Fruit fly (Drosophila melanogaster) whole organism, embryonic: ENCODE measurements around the gene SmD2.

Experiments used
- Adf1 ChIP-seq: fragments of 200-800 bp; sonication (Bioruptor generic); IDR thresholded peaks from 2 replicates; pipeline ENCODE4 v1.3.6; 2022; ENCODE audit warnings: missing biosample characterization, missing genetic modification characterization
- Atf3 ChIP-seq: fragments of 200-800 bp; sonication (Bioruptor generic); optimal IDR thresholded peaks from 3 replicates; lab custom pipeline; 2016; ENCODE audit warnings: missing biosample characterization, missing genetic modification characterization
- CG10267 ChIP-seq: fragments of 200-800 bp; sonication (Bioruptor generic); optimal IDR thresholded peaks from 2 replicates; lab custom pipeline; 2018; ENCODE audit warnings: missing biosample characterization, mild to moderate bottlenecking, missing genetic modification characterization, moderate library complexity
- CG10321 ChIP-seq: fragments of 200-800 bp; sonication (Bioruptor generic); IDR thresholded peaks from 2 replicates; pipeline ENCODE4 v1.3.6; 2022; ENCODE audit warnings: missing biosample characterization, missing genetic modification characterization
- CG10979 ChIP-seq: fragments of 200-800 bp; sonication (Bioruptor generic); optimal IDR thresholded peaks from 2 replicates; lab custom pipeline; 2018; ENCODE audit warnings: missing biosample characterization, mild to moderate bottlenecking, missing genetic modification characterization, moderate library complexity
- CG11504 ChIP-seq: fragments of 200-800 bp; sonication (Bioruptor generic); optimal IDR thresholded peaks from 3 replicates; lab custom pipeline; 2019; ENCODE audit warnings: missing biosample characterization, mild to moderate bottlenecking, missing genetic modification characterization, moderate library complexity
- CG12391 ChIP-seq: fragments of 200-800 bp; sonication (Bioruptor generic); optimal IDR thresholded peaks from 3 replicates; lab custom pipeline; 2018; ENCODE audit warnings: missing biosample characterization, mild to moderate bottlenecking, missing genetic modification characterization, moderate library complexity
- CG12769 ChIP-seq: fragments of 200-800 bp; sonication (Bioruptor generic); optimal IDR thresholded peaks from 2 replicates; lab custom pipeline; 2019; ENCODE audit warnings: missing biosample characterization, mild to moderate bottlenecking, missing genetic modification characterization, moderate library complexity
- CG13624 ChIP-seq: fragments of 200-800 bp; sonication (Bioruptor generic); optimal IDR thresholded peaks from 2 replicates; lab custom pipeline; 2016; ENCODE audit warnings: missing biosample characterization, missing genetic modification characterization
- CG15479 ChIP-seq: fragments of 200-800 bp; sonication (Bioruptor generic); optimal IDR thresholded peaks from 3 replicates; lab custom pipeline; 2019; ENCODE audit warnings: missing biosample characterization, mild to moderate bottlenecking, missing genetic modification characterization, moderate library complexity
- CG15601 ChIP-seq: fragments of 200-800 bp; sonication (Bioruptor generic); optimal IDR thresholded peaks from 3 replicates; lab custom pipeline; 2019; ENCODE audit warnings: missing biosample characterization, mild to moderate bottlenecking, missing genetic modification characterization, moderate library complexity
- CG16779 ChIP-seq: fragments of 200-800 bp; sonication (Bioruptor generic); IDR thresholded peaks from 2 replicates; pipeline ENCODE4 v1.3.6; 2022; ENCODE audit warnings: missing biosample characterization, missing genetic modification characterization
- CG2678 ChIP-seq: fragments of 200-800 bp; sonication (Bioruptor generic); optimal IDR thresholded peaks from 3 replicates; lab custom pipeline; 2019; ENCODE audit warnings: missing biosample characterization, mild to moderate bottlenecking, missing genetic modification characterization, moderate library complexity
- CG4820 ChIP-seq: fragments of 200-800 bp; sonication (Bioruptor generic); optimal IDR thresholded peaks from 3 replicates; lab custom pipeline; 2016; ENCODE audit warnings: missing biosample characterization, missing genetic modification characterization
- CG6791 ChIP-seq: fragments of 200-800 bp; sonication (Bioruptor generic); IDR thresholded peaks from 3 replicates; pipeline ENCODE4 v1.3.6; 2022; ENCODE audit warnings: missing biosample characterization, missing genetic modification characterization; ENCODE audit not compliant: partially characterized antibody
- CG8089 ChIP-seq: fragments of 200-800 bp; sonication (Bioruptor generic); optimal IDR thresholded peaks from 3 replicates; lab custom pipeline; 2016; ENCODE audit warnings: missing biosample characterization, missing genetic modification characterization
- CG8281 ChIP-seq: fragments of 200-800 bp; sonication (Bioruptor generic); optimal IDR thresholded peaks from 2 replicates; lab custom pipeline; 2018; ENCODE audit warnings: missing biosample characterization, mild to moderate bottlenecking, missing genetic modification characterization, moderate library complexity
- CG8478 ChIP-seq: fragments of >200 bp; optimal IDR thresholded peaks from 2 replicates; lab custom pipeline; 2018
- Camta ChIP-seq: fragments of 200-800 bp; sonication (Bioruptor generic); optimal IDR thresholded peaks from 2 replicates; lab custom pipeline; 2016; ENCODE audit warnings: missing biosample characterization, missing genetic modification characterization
- CkIIα-i1 ChIP-seq: fragments of 200-800 bp; sonication (Bioruptor generic); IDR thresholded peaks from 2 replicates; pipeline ENCODE4 v1.3.6; 2022; ENCODE audit warnings: missing biosample characterization, missing genetic modification characterization
- D19A ChIP-seq: fragments of 200-800 bp; optimal IDR thresholded peaks from 3 replicates; lab custom pipeline; 2019; ENCODE audit warnings: missing biosample characterization, mild to moderate bottlenecking, missing genetic modification characterization, moderate library complexity
- Nf-YA ChIP-seq: fragments of 200-800 bp; sonication (Bioruptor generic); IDR thresholded peaks from 2 replicates; pipeline ENCODE4 v1.3.6; 2022; ENCODE audit warnings: missing biosample characterization, missing genetic modification characterization
- Opbp ChIP-seq: fragments of 200-800 bp; sonication (Bioruptor generic); IDR thresholded peaks from 3 replicates; pipeline ENCODE4 v1.3.6; 2022; ENCODE audit warnings: missing biosample characterization, missing genetic modification characterization; ENCODE audit not compliant: partially characterized antibody
- Rx ChIP-seq: fragments of 200-800 bp; sonication (Bioruptor generic); IDR thresholded peaks from 2 replicates; pipeline ENCODE4 v1.3.6; 2022; ENCODE audit warnings: missing biosample characterization, missing genetic modification characterization
- Scr ChIP-seq: fragments of 200-800 bp; sonication (Bioruptor generic); IDR thresholded peaks from 2 replicates; pipeline ENCODE4 v1.3.6; 2022; ENCODE audit warnings: missing biosample characterization, missing genetic modification characterization; ENCODE audit not compliant: partially characterized antibody
- Six4 ChIP-seq: fragments of 200-800 bp; sonication (Bioruptor generic); optimal IDR thresholded peaks from 2 replicates; lab custom pipeline; 2016; ENCODE audit warnings: missing biosample characterization, missing genetic modification characterization
- Xrp1 ChIP-seq: fragments of 200-800 bp; sonication (Bioruptor generic); IDR thresholded peaks from 2 replicates; pipeline ENCODE4 v1.3.6; 2022; ENCODE audit warnings: missing biosample characterization, missing genetic modification characterization
- bbx ChIP-seq: fragments of 200-800 bp; sonication (Bioruptor generic); IDR thresholded peaks from 2 replicates; pipeline ENCODE4 v1.3.6; 2022; ENCODE audit warnings: missing biosample characterization, missing genetic modification characterization; ENCODE audit not compliant: partially characterized antibody
- cg ChIP-seq: fragments of 200-800 bp; sonication (Bioruptor generic); optimal IDR thresholded peaks from 3 replicates; lab custom pipeline; 2019; ENCODE audit warnings: missing biosample characterization, mild to moderate bottlenecking, missing genetic modification characterization, moderate library complexity
- chinmo ChIP-seq: fragments of 200-800 bp; sonication (Bioruptor generic); IDR thresholded peaks from 4 replicates; pipeline ENCODE4 v1.3.6; 2022; ENCODE audit warnings: missing biosample characterization, missing genetic modification characterization; ENCODE audit not compliant: partially characterized antibody
- cwo ChIP-seq: fragments of 200-800 bp; sonication (Bioruptor generic); optimal IDR thresholded peaks from 3 replicates; lab custom pipeline; 2017; ENCODE audit warnings: missing biosample characterization, missing genetic modification characterization, mild to moderate bottlenecking, moderate library complexity, missing genetic modification reagents
- dati ChIP-seq: fragments of 200-800 bp; sonication (Bioruptor generic); IDR thresholded peaks from 2 replicates; pipeline ENCODE4 v1.3.6; 2022; ENCODE audit warnings: missing biosample characterization, missing genetic modification characterization
- en ChIP-seq: fragments of 200-800 bp; sonication (Bioruptor generic); optimal IDR thresholded peaks from 2 replicates; lab custom pipeline; 2016; ENCODE audit warnings: missing biosample characterization, missing genetic modification characterization
- ewg ChIP-seq: fragments of 200-800 bp; sonication (Bioruptor generic); optimal IDR thresholded peaks from 3 replicates; lab custom pipeline; 2017; ENCODE audit warnings: mild to moderate bottlenecking, missing biosample characterization, missing genetic modification reagents, missing genetic modification characterization
- ftz-f1 ChIP-seq: fragments of 200-800 bp; sonication (Bioruptor generic); optimal IDR thresholded peaks from 2 replicates; lab custom pipeline; 2016; ENCODE audit warnings: missing biosample characterization, missing genetic modification characterization
- ham ChIP-seq: fragments of 200-800 bp; sonication (Bioruptor generic); IDR thresholded peaks from 2 replicates; pipeline ENCODE4 v1.3.6; 2022; ENCODE audit warnings: missing biosample characterization, missing genetic modification characterization
- her ChIP-seq: fragments of 200-800 bp; sonication (Bioruptor generic); optimal IDR thresholded peaks from 2 replicates; lab custom pipeline; 2016; ENCODE audit warnings: missing biosample characterization, missing genetic modification characterization
- jumu ChIP-seq: fragments of 200-800 bp; sonication (Bioruptor generic); optimal IDR thresholded peaks from 3 replicates; lab custom pipeline; 2016; ENCODE audit warnings: missing biosample characterization, missing genetic modification characterization
- maf-S ChIP-seq: fragments of 200-800 bp; sonication (Bioruptor generic); optimal IDR thresholded peaks from 2 replicates; lab custom pipeline; 2016; ENCODE audit warnings: missing biosample characterization, missing genetic modification characterization
- mirr ChIP-seq: fragments of 200-800 bp; sonication (Bioruptor generic); optimal IDR thresholded peaks from 3 replicates; lab custom pipeline; 2018; ENCODE audit warnings: missing biosample characterization, mild to moderate bottlenecking, missing genetic modification characterization
- nerfin-1 ChIP-seq: fragments of 200-800 bp; sonication (Bioruptor generic); optimal IDR thresholded peaks from 3 replicates; lab custom pipeline; 2019; ENCODE audit warnings: missing biosample characterization, mild to moderate bottlenecking, missing genetic modification characterization, moderate library complexity
- otp ChIP-seq: fragments of 200-800 bp; sonication (Bioruptor generic); IDR thresholded peaks from 3 replicates; pipeline ENCODE4, ENCODE4 v1.3.6; 2022; ENCODE audit warnings: missing biosample characterization, missing genetic modification characterization
- pho ChIP-seq: fragments of 200-800 bp; sonication (Bioruptor generic); optimal IDR thresholded peaks from 2 replicates; lab custom pipeline; 2016; ENCODE audit warnings: missing biosample characterization, missing genetic modification characterization
- psq ChIP-seq: fragments of 200-800 bp; sonication (Bioruptor generic); optimal IDR thresholded peaks from 2 replicates; lab custom pipeline; 2017; ENCODE audit warnings: missing biosample characterization, missing genetic modification characterization
- sr ChIP-seq: fragments of 200-800 bp; sonication (Bioruptor generic); IDR thresholded peaks from 3 replicates; pipeline ENCODE4 v1.3.6; 2022; ENCODE audit warnings: missing biosample characterization, missing genetic modification characterization
- sug ChIP-seq: fragments of 200-800 bp; optimal IDR thresholded peaks from 2 replicates; lab custom pipeline; 2019; ENCODE audit warnings: missing biosample characterization, mild to moderate bottlenecking, missing genetic modification characterization, moderate library complexity
- tll ChIP-seq, 2 experiments: fragments of 200-800 bp in 1 of 2; fragments of >200 bp in 1 of 2; sonication (Bioruptor generic) in 1 of 2; optimal IDR thresholded peaks; 2 replicates each; lab custom pipeline; 2017 to 2019; ENCODE audit warnings: missing biosample characterization in 2 of 2, missing genetic modification characterization in 2 of 2, mild to moderate bottlenecking in 1 of 2, moderate library complexity in 1 of 2
- vnd ChIP-seq: fragments of 200-800 bp; sonication (Bioruptor generic); IDR thresholded peaks from 3 replicates; pipeline ENCODE4 v1.3.6; 2022; ENCODE audit warnings: missing biosample characterization, missing genetic modification characterization; ENCODE audit not compliant: partially characterized antibody

The SmD2 gene

DNA sequence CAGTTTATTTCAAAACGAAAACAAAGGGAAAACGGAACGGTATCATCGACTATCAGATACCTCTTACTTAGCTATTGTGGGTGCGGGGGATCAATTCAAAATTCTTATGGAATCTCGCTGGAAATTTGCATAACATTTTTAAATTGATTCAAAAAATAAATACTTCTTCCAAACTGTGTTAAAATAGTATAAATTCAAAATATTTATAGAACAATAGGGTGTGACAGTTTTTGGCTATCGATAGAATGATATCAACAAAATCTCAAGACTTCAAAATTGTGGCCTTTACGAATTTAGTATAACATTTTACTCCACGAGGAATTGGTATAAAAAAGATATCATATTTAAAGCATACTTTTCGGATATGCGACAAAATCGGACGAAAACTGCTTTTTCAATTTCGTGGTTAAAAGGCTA is 42.7 kb upstream of the SmD2 start (continued):
- TF ChIP-seq chinmo (GFP tag; lab: Robert Waterston, UW) = peak; percentile 74; the same call in 2 of the 4 replicates
- TF ChIP-seq Nf-YA (GFP tag; lab: Robert Waterston, UW) = no peak
- peak; percentile 89 for TF ChIP-seq CG6791 (GFP tag; lab: Robert Waterston, UW)
- no peak for TF ChIP-seq sug
- TF ChIP-seq CG10979 (tag; lab: Kevin White, UChicago) = no peak
- no peak for TF ChIP-seq psq (GFP tag; lab: Kevin White, UChicago)
- TF ChIP-seq Rx (GFP tag; lab: Robert Waterston, UW) = no peak

dm6 chr3R:6383466-6383769 is 37.7 kb upstream of the SmD2 start:
- TF ChIP-seq bbx (0 out of 2 replicates have a peak, but pooled peaks have one; percentile 32), CG8281 (no peak), CkIIα-i1 (GFP tag; lab: Robert Waterston, UW) (no peak), cwo (GFP tag; lab: Kevin White, UChicago) (no peak), D19A (tag; lab: Kevin White, UChicago) (no peak), CG12391 (tag; lab: Kevin White, UChicago) (no peak), en (GFP tag; lab: Kevin White, UChicago) (no peak), CG12769 (tag; lab: Kevin White, UChicago) (no peak), mirr (peak; percentile 41), Opbp (GFP tag; lab: Robert Waterston, UW) (0 out of 3 replicates have a peak, but pooled peaks have one; percentile 41), ftz-f1 (GFP tag; lab: Kevin White, UChicago) (peak; percentile 89), Scr (GFP tag; lab: Robert Waterston, UW) (no peak), jumu (GFP tag; lab: Kevin White, UChicago) (no peak), chinmo (GFP tag; lab: Robert Waterston, UW) (peak; percentile 72; the same call in 1 of the 4 replicates), CG15479 (GFP tag; lab: Kevin White, UChicago) (peak; percentile 11), sr (GFP tag; lab: Robert Waterston, UW) (peak; percentile 47; the same call in 1 of the 3 replicates), maf-S (GFP tag; lab: Kevin White, UChicago) (no peak), Atf3 (no peak), sug (peak; percentile 13), nerfin-1 (peak; percentile 20), Xrp1 (no peak), Camta (GFP tag; lab: Kevin White, UChicago) (no peak), CG2678 (tag; lab: Kevin White, UChicago) (no peak), otp (GFP tag; lab: Robert Waterston, UW) (no peak), ewg (GFP tag; lab: Kevin White, UChicago) (no peak), her (GFP tag; lab: Kevin White, UChicago) (no peak), CG8478 (lab: Kevin White, UChicago) (peak; percentile 48), CG15601 (tag; lab: Kevin White, UChicago) (no peak), CG16779 (GFP tag; lab: Robert Waterston, UW) (no peak), Adf1 (0 out of 2 replicates have a peak, but pooled peaks have one; percentile 1), cg (GFP tag; lab: Kevin White, UChicago) (peak; percentile 86)

- TF ChIP-seq Six4 (GFP tag; lab: Kevin White, UChicago) (no peak), ham (GFP tag; lab: Robert Waterston, UW) (no peak), sug (no peak), pho (GFP tag; lab: Kevin White, UChicago) (peak; percentile 9), tll (GFP tag; optimal IDR thresholded peaks at IDR 0.05; lab: Kevin White, UChicago) (no peak), CG11504 (tag; lab: Kevin White, UChicago) (no peak), CG10267 (peak; percentile 39), CG13624 (GFP tag; lab: Kevin White, UChicago) (peak; percentile 49), chinmo (GFP tag; lab: Robert Waterston, UW) (peak; percentile 97), vnd (GFP tag; lab: Robert Waterston, UW) (peak; percentile 96), dati (GFP tag; lab: Robert Waterston, UW) (no peak), CG8089 (GFP tag; lab: Kevin White, UChicago) (no peak), CG10321 (GFP tag; lab: Robert Waterston, UW) (no peak), CG4820 (GFP tag; lab: Kevin White, UChicago) (no peak)
These were observed 37.2 kb upstream of the SmD2 start, which contains the start of gene gzl for dm6 chr3R:6382733-6383465. TSS of gene gzl (plus strand) at chr3R:6382914.
